Fruit fly (Drosophila melanogaster) whole organism, embryonic: Measurements from ENCODE around the gene CG15283.

Source experiments
- Bgb ChIP-seq: fragments of 200-800 bp; sonication (Bioruptor generic); IDR thresholded peaks from 2 replicates; pipeline ENCODE4 v1.3.6; 2022; ENCODE audit warnings: missing biosample characterization, missing genetic modification characterization; ENCODE audit not compliant: partially characterized antibody
- CG10267 ChIP-seq: fragments of 200-800 bp; sonication (Bioruptor generic); optimal IDR thresholded peaks from 2 replicates; lab custom pipeline; 2018; ENCODE audit warnings: missing biosample characterization, mild to moderate bottlenecking, missing genetic modification characterization, moderate library complexity
- CG10543 ChIP-seq: fragments of 200-800 bp; sonication (Bioruptor generic); optimal IDR thresholded peaks from 3 replicates; lab custom pipeline; 2017; ENCODE audit warnings: missing biosample characterization, mild to moderate bottlenecking, missing genetic modification characterization, moderate library complexity
- CG12236 ChIP-seq: fragments of 200-800 bp; sonication (Bioruptor generic); optimal IDR thresholded peaks from 2 replicates; lab custom pipeline; 2016; ENCODE audit warnings: missing biosample characterization, missing genetic modification characterization
- CG12391 ChIP-seq: fragments of 200-800 bp; sonication (Bioruptor generic); optimal IDR thresholded peaks from 3 replicates; lab custom pipeline; 2018; ENCODE audit warnings: missing biosample characterization, mild to moderate bottlenecking, missing genetic modification characterization, moderate library complexity
- CG17186 ChIP-seq: fragments of 200-800 bp; sonication (Bioruptor generic); optimal IDR thresholded peaks from 3 replicates; lab custom pipeline; 2017; ENCODE audit warnings: missing biosample characterization, missing genetic modification reagents, missing genetic modification characterization
- CG1832 ChIP-seq: fragments of 200-800 bp; sonication (Bioruptor generic); optimal IDR thresholded peaks from 2 replicates; lab custom pipeline; 2017; ENCODE audit warnings: missing biosample characterization, mild to moderate bottlenecking, missing genetic modification characterization, inconsistent platforms
- CG2202 ChIP-seq: fragments of 200-800 bp; sonication (Bioruptor generic); optimal IDR thresholded peaks from 2 replicates; lab custom pipeline; 2018; ENCODE audit warnings: missing biosample characterization, mild to moderate bottlenecking, missing genetic modification characterization
- CG2889 ChIP-seq: fragments of 200-800 bp; sonication (Bioruptor generic); IDR thresholded peaks from 3 replicates; pipeline ENCODE4 v1.3.6; 2022; ENCODE audit warnings: missing biosample characterization, missing genetic modification characterization
- CG3995 ChIP-seq: fragments of 200-800 bp; sonication (Bioruptor generic); optimal IDR thresholded peaks from 3 replicates; lab custom pipeline; 2016; ENCODE audit warnings: missing biosample characterization, missing genetic modification characterization
- CG42726 ChIP-seq: fragments of 200-800 bp; sonication (Bioruptor generic); IDR thresholded peaks from 2 replicates; pipeline ENCODE4 v1.3.6; 2022; ENCODE audit warnings: missing biosample characterization, missing genetic modification characterization; ENCODE audit not compliant: partially characterized antibody
- CG7987 ChIP-seq: fragments of 200-800 bp; sonication (Bioruptor generic); optimal IDR thresholded peaks from 2 replicates; lab custom pipeline; 2018; ENCODE audit warnings: missing biosample characterization, mild to moderate bottlenecking, missing genetic modification characterization, moderate library complexity
- CG8290 ChIP-seq, 3 experiments: fragments of 200-800 bp; sonication (Bioruptor generic); optimal IDR thresholded peaks; 2 replicates each; lab custom pipeline; 2016 to 2019; ENCODE audit warnings: missing biosample characterization in 3 of 3, missing genetic modification characterization in 3 of 3, mild to moderate bottlenecking in 2 of 3, moderate library complexity in 1 of 3
- Camta ChIP-seq: fragments of 200-800 bp; sonication (Bioruptor generic); optimal IDR thresholded peaks from 2 replicates; lab custom pipeline; 2016; ENCODE audit warnings: missing biosample characterization, missing genetic modification characterization
- Chrac-16 ChIP-seq: fragments of 200-800 bp; sonication (Bioruptor generic); optimal IDR thresholded peaks from 3 replicates; lab custom pipeline; 2016; ENCODE audit warnings: missing biosample characterization, missing genetic modification characterization
- D19B ChIP-seq: fragments of 200-800 bp; sonication (Bioruptor generic); optimal IDR thresholded peaks from 2 replicates; lab custom pipeline; 2017; ENCODE audit warnings: missing biosample characterization, mild to moderate bottlenecking, missing genetic modification characterization
- Fer2 ChIP-seq: fragments of 200-800 bp; sonication (Bioruptor generic); optimal IDR thresholded peaks from 2 replicates; lab custom pipeline; 2018; ENCODE audit warnings: missing biosample characterization, mild to moderate bottlenecking, missing genetic modification characterization, moderate library complexity
- H15 ChIP-seq: fragments of 200-800 bp; sonication (Bioruptor generic); IDR thresholded peaks from 3 replicates; pipeline ENCODE4 v1.3.6; 2022; ENCODE audit warnings: missing biosample characterization, missing genetic modification characterization
- Kr ChIP-seq: fragments of 200-800 bp; sonication (Bioruptor generic); optimal IDR thresholded peaks from 2 replicates; lab custom pipeline; 2017; ENCODE audit warnings: missing biosample characterization, mild to moderate bottlenecking, missing genetic modification characterization
- Lim3 ChIP-seq: fragments of 200-800 bp; sonication (Bioruptor generic); IDR thresholded peaks from 2 replicates; pipeline ENCODE4 v1.3.6; 2022; ENCODE audit warnings: missing biosample characterization, missing genetic modification characterization
- Mad ChIP-seq: fragments of 200-800 bp; sonication (Bioruptor generic); optimal IDR thresholded peaks from 2 replicates; lab custom pipeline; 2016; ENCODE audit warnings: missing biosample characterization, missing genetic modification characterization
- Med ChIP-seq: fragments of 200-800 bp; sonication (Bioruptor generic); peaks from one replicate; lab custom pipeline; 2016; ENCODE audit warnings: missing biosample characterization, missing genetic modification characterization, mild to moderate bottlenecking, inconsistent platforms, moderate library complexity
- NC2α ChIP-seq: fragments of 200-800 bp; sonication (Bioruptor generic); optimal IDR thresholded peaks from 2 replicates; lab custom pipeline; 2016; ENCODE audit warnings: missing biosample characterization, missing genetic modification characterization
- Tbp ChIP-seq: fragments of >200 bp; optimal IDR thresholded peaks from 2 replicates; lab custom pipeline; 2018; ENCODE audit warnings: missing biosample characterization, missing genetic modification characterization
- Vsx1 ChIP-seq: fragments of 200-800 bp; sonication (Bioruptor generic); optimal IDR thresholded peaks from 2 replicates; lab custom pipeline; 2017; ENCODE audit warnings: missing biosample characterization, mild to moderate bottlenecking, missing genetic modification characterization, missing genetic modification reagents
- abd-A ChIP-seq: fragments of 200-800 bp; sonication (Bioruptor generic); optimal IDR thresholded peaks from 3 replicates; lab custom pipeline; 2019; ENCODE audit warnings: missing biosample characterization, mild to moderate bottlenecking, missing genetic modification characterization, moderate library complexity
- al ChIP-seq: fragments of 200-800 bp; sonication (Bioruptor generic); IDR thresholded peaks from 2 replicates; pipeline ENCODE4 v1.3.6; 2022; ENCODE audit warnings: missing biosample characterization, missing genetic modification characterization
- caup ChIP-seq: fragments of 200-800 bp; sonication (Bioruptor generic); optimal IDR thresholded peaks from 3 replicates; lab custom pipeline; 2017; ENCODE audit warnings: missing biosample characterization, mild to moderate bottlenecking, missing genetic modification characterization, moderate library complexity; ENCODE audit not compliant: severe bottlenecking
- chm ChIP-seq: fragments of 200-800 bp; sonication (Bioruptor generic); IDR thresholded peaks from 2 replicates; pipeline ENCODE4 v1.3.6; 2022; ENCODE audit warnings: missing biosample characterization, missing genetic modification characterization
- ci ChIP-seq: fragments of 200-800 bp; sonication (Bioruptor generic); IDR thresholded peaks from 3 replicates; pipeline ENCODE4 v1.3.6; 2022; ENCODE audit warnings: missing biosample characterization, missing genetic modification characterization
- ewg ChIP-seq: fragments of 200-800 bp; sonication (Bioruptor generic); optimal IDR thresholded peaks from 3 replicates; lab custom pipeline; 2017; ENCODE audit warnings: mild to moderate bottlenecking, missing biosample characterization, missing genetic modification reagents, missing genetic modification characterization
- fd64A ChIP-seq: fragments of 200-800 bp; sonication (Bioruptor generic); optimal IDR thresholded peaks from 3 replicates; lab custom pipeline; 2018; ENCODE audit warnings: missing biosample characterization, mild to moderate bottlenecking, missing genetic modification characterization
- h ChIP-seq: fragments of >200 bp; optimal IDR thresholded peaks from 2 replicates; lab custom pipeline; 2017
- ham ChIP-seq: fragments of 200-800 bp; sonication (Bioruptor generic); IDR thresholded peaks from 2 replicates; pipeline ENCODE4 v1.3.6; 2022; ENCODE audit warnings: missing biosample characterization, missing genetic modification characterization
- lab ChIP-seq: fragments of 200-800 bp; sonication (Bioruptor generic); optimal IDR thresholded peaks from 3 replicates; lab custom pipeline; 2017; ENCODE audit warnings: missing biosample characterization, missing genetic modification characterization, mild to moderate bottlenecking, moderate library complexity, missing genetic modification reagents
- luna ChIP-seq: fragments of 200-800 bp; sonication (Bioruptor generic); optimal IDR thresholded peaks from 2 replicates; lab custom pipeline; 2016; ENCODE audit warnings: missing biosample characterization, missing genetic modification characterization
- mld ChIP-seq: fragments of 200-800 bp; sonication (Bioruptor generic); IDR thresholded peaks from 3 replicates; pipeline ENCODE4 v1.3.6; 2022; ENCODE audit warnings: missing biosample characterization, missing genetic modification characterization; ENCODE audit not compliant: partially characterized antibody
- oc ChIP-seq: fragments of 200-800 bp; sonication (Bioruptor generic); optimal IDR thresholded peaks from 2 replicates; lab custom pipeline; 2018; ENCODE audit warnings: missing biosample characterization, mild to moderate bottlenecking, missing genetic modification characterization, moderate library complexity
- pros ChIP-seq: fragments of 200-800 bp; sonication (Bioruptor generic); optimal IDR thresholded peaks from 3 replicates; lab custom pipeline; 2019; ENCODE audit warnings: missing biosample characterization, mild to moderate bottlenecking, missing genetic modification characterization, moderate library complexity
- scrt ChIP-seq: fragments of 200-800 bp; sonication (Bioruptor generic); optimal IDR thresholded peaks from 2 replicates; lab custom pipeline; 2018; ENCODE audit warnings: missing biosample characterization, mild to moderate bottlenecking, missing genetic modification characterization, moderate library complexity
- sens ChIP-seq: fragments of 200-800 bp; sonication (Bioruptor generic); peaks from one replicate; lab custom pipeline; 2016; ENCODE audit warnings: missing biosample characterization, missing genetic modification characterization
- slp2 ChIP-seq: fragments of 200-800 bp; sonication (Bioruptor generic); optimal IDR thresholded peaks from 2 replicates; lab custom pipeline; 2016; ENCODE audit warnings: missing biosample characterization, missing genetic modification characterization
- stc ChIP-seq: fragments of 200-800 bp; sonication (Bioruptor generic); IDR thresholded peaks from 2 replicates; pipeline ENCODE4 v1.3.6; 2022; ENCODE audit warnings: missing biosample characterization, missing genetic modification characterization
- stwl ChIP-seq: fragments of 200-800 bp; sonication (Bioruptor generic); optimal IDR thresholded peaks from 3 replicates; lab custom pipeline; 2018; ENCODE audit warnings: missing biosample characterization, mild to moderate bottlenecking, missing genetic modification characterization, moderate library complexity
- trem ChIP-seq: fragments of 200-800 bp; optimal IDR thresholded peaks from 3 replicates; lab custom pipeline; 2019; ENCODE audit warnings: missing biosample characterization, mild to moderate bottlenecking, missing genetic modification characterization, moderate library complexity
- vvl ChIP-seq: fragments of 200-800 bp; sonication (Bioruptor generic); IDR thresholded peaks from 2 replicates; pipeline ENCODE4 v1.3.6; 2022; ENCODE audit warnings: missing biosample characterization, missing genetic modification characterization

The CG15283 gene

DNA sequence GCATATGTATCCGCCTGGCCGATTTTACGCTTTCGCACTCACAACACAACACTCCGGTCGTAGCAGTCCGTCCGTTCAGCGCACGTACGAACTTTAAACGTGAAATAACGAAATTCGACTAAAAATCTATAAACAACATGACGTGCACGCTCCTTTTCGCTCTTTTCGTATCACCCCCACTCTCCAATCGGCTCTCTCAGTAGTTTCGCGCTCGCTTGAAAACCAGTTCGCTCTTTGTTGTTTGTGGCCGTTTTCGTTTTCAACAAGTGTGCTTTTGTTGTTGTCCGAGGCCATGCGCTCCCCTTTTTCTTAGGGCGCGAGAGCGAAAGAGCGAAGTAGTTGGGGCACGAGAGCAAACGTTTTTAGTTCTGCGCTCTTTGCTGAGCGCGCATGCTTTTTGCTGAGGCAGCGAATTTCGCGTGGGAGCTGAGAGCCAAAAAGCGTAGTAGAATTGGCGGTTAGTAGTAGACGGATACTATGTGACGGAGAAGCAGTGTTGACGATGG is 41.2 kb downstream of the CG15283 start, which contains the start of gene elB (continued):
- TF ChIP-seq Tbp (GFP tag; lab: Kevin White, UChicago) = no peak
- TF ChIP-seq CG2889 = no peak

DNA sequence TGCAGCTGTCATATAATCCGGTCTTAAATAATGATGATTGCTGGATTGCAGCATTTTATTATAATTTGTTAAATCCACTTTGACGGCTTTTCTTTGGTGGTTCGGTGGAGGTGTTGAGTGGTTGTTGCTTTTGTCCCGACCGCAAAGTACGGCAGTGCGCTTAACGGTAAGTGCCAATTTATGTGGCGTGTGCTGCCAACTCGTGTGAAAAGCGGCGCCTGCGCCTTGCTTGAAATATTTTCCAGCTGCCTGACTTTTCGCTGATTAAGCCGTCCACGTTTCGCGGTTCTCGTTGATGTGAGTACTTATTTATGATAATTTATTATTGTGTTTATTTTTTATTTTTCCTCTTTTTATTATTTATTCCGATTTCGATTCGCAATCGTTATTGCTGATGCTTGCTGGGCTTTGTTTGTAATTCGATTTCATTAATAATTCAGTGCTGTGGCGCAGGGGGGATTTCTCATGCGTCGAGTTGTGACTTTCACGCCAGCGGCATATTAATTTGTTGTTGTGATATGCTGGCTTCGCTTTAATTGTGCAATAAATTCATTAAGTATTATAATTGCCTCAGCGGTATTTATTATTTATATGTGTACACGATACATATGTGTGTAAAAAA is 42.2 kb downstream of the CG15283 start:
- TF ChIP-seq stwl (tag; lab: Kevin White, UChicago) (peak; percentile 44), Lim3 (GFP tag; lab: Robert Waterston, UW) (no peak), lab (GFP tag; lab: Kevin White, UChicago) (peak; percentile 9), luna (GFP tag; lab: Kevin White, UChicago) (no peak), h (lab: Kevin White, UChicago) (no peak), CG42726 (GFP tag; lab: Robert Waterston, UW) (0 out of 2 replicates have a peak, but pooled peaks have one; percentile 29), D19B (no peak), pros (no peak), CG8290 (GFP tag; optimal IDR thresholded peaks at IDR 0.05; lab: Kevin White, UChicago) (no peak), CG8290 (tag; optimal IDR thresholded peaks at IDR 0.05; lab: Kevin White, UChicago) (peak in 1 of 2 experiments; percentile 6), CG2202 (tag; lab: Kevin White, UChicago) (no peak), mld (0 out of 3 replicates have a peak, but pooled peaks have one; percentile 21), al (GFP tag; lab: Robert Waterston, UW) (no peak), slp2 (GFP tag; lab: Kevin White, UChicago) (no peak), Vsx1 (GFP tag; lab: Kevin White, UChicago) (peak; percentile 2), Camta (GFP tag; lab: Kevin White, UChicago) (no peak), H15 (GFP tag; lab: Robert Waterston, UW) (no peak), CG17186 (GFP tag; lab: Kevin White, UChicago) (no peak), ham (GFP tag; lab: Robert Waterston, UW) (no peak), CG10543 (GFP tag; lab: Kevin White, UChicago) (no peak), chm (GFP tag; lab: Robert Waterston, UW) (0 out of 2 replicates have a peak, but pooled peaks have one; percentile 16), Bgb (GFP tag; lab: Robert Waterston, UW) (0 out of 2 replicates have a peak, but pooled peaks have one; percentile 22), ci (GFP tag; lab: Robert Waterston, UW) (peak; percentile 47; the same call in 2 of the 3 replicates), abd-A (peak; percentile 6), oc (tag; lab: Kevin White, UChicago) (peak; percentile 44), ewg (GFP tag; lab: Kevin White, UChicago) (peak; percentile 95), Fer2 (tag; lab: Kevin White, UChicago) (no peak), CG1832 (GFP tag; lab: Kevin White, UChicago) (no peak), trem (tag; lab: Kevin White, UChicago) (peak; percentile 96), CG7987 (GFP tag; lab: Kevin White, UChicago) (no peak), vvl (GFP tag; lab: Robert Waterston, UW) (peak; percentile 44; the same call in 1 of the 2 replicates), Med (GFP tag; lab: Kevin White, UChicago) (peak; percentile 55), sens (GFP tag; lab: Kevin White, UChicago) (peak; percentile 5)

DNA sequence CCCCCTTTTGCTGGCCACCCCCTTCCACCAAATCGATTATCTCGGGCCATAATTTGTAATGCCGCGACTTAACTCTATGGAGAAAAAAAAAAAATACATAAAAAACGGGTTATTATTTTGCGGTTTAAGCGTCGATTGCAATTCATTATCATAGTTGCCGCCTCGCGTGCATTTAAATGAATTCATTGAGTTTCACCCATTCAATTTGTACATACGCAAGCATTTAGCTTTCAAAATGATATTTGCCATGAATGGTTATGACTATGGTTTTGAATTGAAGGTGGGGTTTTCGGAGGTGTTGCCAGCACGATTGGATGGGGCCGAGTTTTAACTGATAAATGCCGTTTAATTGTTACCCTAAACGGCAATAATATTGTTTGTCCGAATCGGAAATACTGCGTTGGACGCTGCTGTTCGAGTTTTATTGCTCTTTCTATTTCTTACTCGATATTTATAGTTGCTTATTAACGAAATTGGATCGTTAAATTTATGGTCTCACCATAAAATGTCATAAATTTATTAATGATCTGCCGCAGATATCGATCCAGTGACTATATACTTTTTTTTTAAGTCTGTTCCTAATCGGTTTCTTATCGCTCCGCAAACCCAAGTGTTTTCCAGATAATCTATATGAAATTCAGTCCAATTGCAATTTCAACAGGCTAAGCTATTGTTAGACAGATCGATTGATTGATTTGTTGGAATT is 45.8 kb downstream of the CG15283 start:
- no peak for TF ChIP-seq Mad
- TF ChIP-seq Kr (GFP tag; lab: Kevin White, UChicago) = no peak
- TF ChIP-seq Chrac-16 (GFP tag; lab: Kevin White, UChicago) = no peak
- TF ChIP-seq fd64A (GFP tag; lab: Kevin White, UChicago) = no peak
- no peak for TF ChIP-seq NC2α (GFP tag; lab: Kevin White, UChicago)
- no peak for TF ChIP-seq CG12236
- TF ChIP-seq stc (GFP tag; lab: Robert Waterston, UW) = peak; percentile 43; the same call in 1 of the 2 replicates
- TF ChIP-seq caup (GFP tag; lab: Kevin White, UChicago) = no peak
- no peak for TF ChIP-seq CG12391 (tag; lab: Kevin White, UChicago)
- TF ChIP-seq CG3995 (GFP tag; lab: Kevin White, UChicago) = no peak
- no peak for TF ChIP-seq scrt (GFP tag; lab: Kevin White, UChicago)
- TF ChIP-seq CG10267 (tag; lab: Kevin White, UChicago) = no peak
- no peak for TF ChIP-seq Fer2 (tag; lab: Kevin White, UChicago)
